ENCODE assay signal across 5 worm cellular contexts in the genomic region with DNA sequence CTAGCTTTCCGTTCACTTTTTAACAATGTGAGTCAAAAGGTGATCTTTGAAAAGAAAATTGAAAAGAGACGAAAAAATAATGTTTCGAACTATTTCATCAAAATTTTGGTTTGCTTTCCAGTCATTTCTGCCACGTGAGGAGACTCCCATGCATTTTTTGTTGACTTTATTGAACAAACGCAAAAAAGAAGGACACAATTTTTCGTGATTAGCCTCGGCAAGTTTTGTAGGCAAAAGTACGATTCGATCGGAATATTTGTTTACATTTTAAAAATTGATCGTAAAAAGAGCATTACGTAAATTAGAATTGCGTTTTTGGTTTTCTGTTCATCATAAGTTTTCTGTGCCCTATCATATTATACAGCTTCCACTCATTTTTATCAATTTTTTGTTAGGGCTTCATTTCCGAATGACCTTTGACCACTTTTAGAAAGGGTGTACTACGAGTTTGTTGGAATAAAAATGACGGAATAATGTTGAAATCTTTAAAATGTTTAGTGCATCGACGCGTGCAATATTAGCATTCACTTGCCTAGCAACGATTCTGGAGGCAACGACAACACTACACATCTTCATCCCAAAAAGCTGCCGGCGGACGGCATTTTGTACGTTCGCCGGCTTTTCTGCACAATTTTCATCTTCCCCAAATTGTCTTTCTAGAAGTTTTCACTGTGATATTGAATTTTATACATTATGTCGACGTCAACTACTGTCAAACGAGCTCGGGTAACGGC.
TF ChIP-seq lines count a peak whose summit lies in the region.

A gene (plus strand): TSS at position 684 of the 734 bp plus-strand sequence.

TF ChIP-seq in whole organism, L1 larva, 84 proteins besides CTCF, POLR2A, EP300 and RAD21 (continues in another document):
- TF ChIP-seq lin-14 (GFP tag; optimal IDR thresholded peaks at IDR 0.05; lab: Kevin White, UChicago) (peak; percentile 39), ceh-63 (GFP tag; optimal IDR thresholded peaks at IDR 0.05; lab: Kevin White, UChicago) (no peak), mef-2 (tag; optimal IDR thresholded peaks at IDR 0.05; lab: Kevin White, UChicago) (no peak), hlh-17 (GFP tag; optimal IDR thresholded peaks at IDR 0.05; lab: Kevin White, UChicago; ENCODE audit: borderline replicate concordance) (no peak), nhr-90 (tag; optimal IDR thresholded peaks at IDR 0.05; lab: Kevin White, UChicago; ENCODE audit: poor library complexity) (peak; percentile 31), mdl-1 (tag; optimal IDR thresholded peaks at IDR 0.05; lab: Kevin White, UChicago) (peak in 1 of 2 experiments; percentile 44), lin-35 (GFP tag; optimal IDR thresholded peaks at IDR 0.05; lab: Kevin White, UChicago) (peak in 1 of 2 experiments; percentile 44), lsy-2 (tag; optimal IDR thresholded peaks at IDR 0.05; lab: Kevin White, UChicago) (peak in 1 of 2 experiments; percentile 6), elt-2 (tag; optimal IDR thresholded peaks at IDR 0.05; lab: Kevin White, UChicago) (peak; percentile 65), tbx-2 (tag; optimal IDR thresholded peaks at IDR 0.05; lab: Kevin White, UChicago) (peak; percentile 32), nhr-71 (tag; optimal IDR thresholded peaks at IDR 0.05; lab: Kevin White, UChicago) (peak; percentile 46), nhr-19 (GFP tag; conservative IDR thresholded peaks at IDR 0.05; lab: Robert Waterston, UW) (0 out of 2 replicates have a peak, but pooled peaks have one; percentile 5), unc-98 (GFP tag; IDR thresholded peaks at IDR 0.05; lab: Robert Waterston, UW) (no peak), nhr-85 (tag; lab: Kevin White, UChicago) (peak; percentile 32), unc-62 (GFP tag; optimal IDR thresholded peaks at IDR 0.05; lab: Kevin White, UChicago) (no peak)

TF ChIP-seq in whole organism, L2 larva, 48 proteins besides CTCF, POLR2A, EP300 and RAD21:
- TF ChIP-seq C34F6.9 (tag; optimal IDR thresholded peaks at IDR 0.05; lab: Kevin White, UChicago) (peak; percentile 18), crh-2 (tag; optimal IDR thresholded peaks at IDR 0.05; lab: Kevin White, UChicago) (peak; percentile 62), ama-1 (optimal IDR thresholded peaks at IDR 0.05; lab: Kevin White, UChicago) (no peak), sma-9 (GFP tag; optimal IDR thresholded peaks at IDR 0.05; lab: Kevin White, UChicago) (peak; percentile 72), sma-9 (tag; optimal IDR thresholded peaks at IDR 0.05; lab: Kevin White, UChicago) (no peak), unc-39 (tag; optimal IDR thresholded peaks at IDR 0.05; lab: Kevin White, UChicago) (no peak), nhr-11 (tag; optimal IDR thresholded peaks at IDR 0.05; lab: Kevin White, UChicago) (no peak), snpc-4 (tag; optimal IDR thresholded peaks at IDR 0.05; lab: Kevin White, UChicago) (no peak), fos-1 (tag; optimal IDR thresholded peaks at IDR 0.05; lab: Kevin White, UChicago) (peak; percentile 38), gmeb-1 (tag; optimal IDR thresholded peaks at IDR 0.05; lab: Kevin White, UChicago) (peak; percentile 50), skn-1 (tag; optimal IDR thresholded peaks at IDR 0.05; lab: Kevin White, UChicago) (peak; percentile 13), F13H6.1 (tag; optimal IDR thresholded peaks at IDR 0.05; lab: Kevin White, UChicago) (peak; percentile 70), ZK546.5 (tag; optimal IDR thresholded peaks at IDR 0.05; lab: Kevin White, UChicago) (no peak), blmp-1 (tag; optimal IDR thresholded peaks at IDR 0.05; lab: Kevin White, UChicago; ENCODE audit: insufficient read depth) (no peak), nhr-129 (tag; optimal IDR thresholded peaks at IDR 0.05; lab: Kevin White, UChicago) (peak; percentile 37)

TF ChIP-seq in whole organism, L3 larva, 47 proteins besides CTCF, POLR2A, EP300 and RAD21 (continues in another document):
- TF ChIP-seq nhr-28 (tag; optimal IDR thresholded peaks at IDR 0.05; lab: Kevin White, UChicago) (no peak), egl-5 (tag; optimal IDR thresholded peaks at IDR 0.05; lab: Kevin White, UChicago) (no peak), ceh-9 (tag; optimal IDR thresholded peaks at IDR 0.05; lab: Kevin White, UChicago) (no peak), ZK546.5 (tag; optimal IDR thresholded peaks at IDR 0.05; lab: Kevin White, UChicago) (no peak), ama-1 (optimal IDR thresholded peaks at IDR 0.05; lab: Kevin White, UChicago) (no peak), mdl-1 (tag; optimal IDR thresholded peaks at IDR 0.05; lab: Kevin White, UChicago) (no peak), lin-15B (tag; optimal IDR thresholded peaks at IDR 0.05; lab: Kevin White, UChicago) (no peak), daf-12 (tag; optimal IDR thresholded peaks at IDR 0.05; lab: Kevin White, UChicago) (no peak), nhr-12 (tag; optimal IDR thresholded peaks at IDR 0.05; lab: Kevin White, UChicago) (no peak), elt-3 (tag; optimal IDR thresholded peaks at IDR 0.05; lab: Kevin White, UChicago) (no peak), elt-2 (tag; optimal IDR thresholded peaks at IDR 0.05; lab: Kevin White, UChicago) (peak; percentile 86), ceh-16 (tag; optimal IDR thresholded peaks at IDR 0.05; lab: Kevin White, UChicago) (no peak), pha-4 (tag; optimal IDR thresholded peaks at IDR 0.05; lab: Kevin White, UChicago) (peak; percentile 96), nhr-237 (tag; optimal IDR thresholded peaks at IDR 0.05; lab: Kevin White, UChicago) (no peak), nfya-1 (tag; optimal IDR thresholded peaks at IDR 0.05; lab: Kevin White, UChicago; ENCODE audit: insufficient read depth) (no peak), pqm-1 (tag; optimal IDR thresholded peaks at IDR 0.05; lab: Kevin White, UChicago) (peak; percentile 76), ceh-82 (tag; optimal IDR thresholded peaks at IDR 0.05; lab: Kevin White, UChicago) (no peak), elt-1 (tag; optimal IDR thresholded peaks at IDR 0.05; lab: Kevin White, UChicago) (no peak), nhr-11 (tag; optimal IDR thresholded peaks at IDR 0.05; lab: Kevin White, UChicago) (no peak), nhr-25 (tag; optimal IDR thresholded peaks at IDR 0.05; lab: Kevin White, UChicago) (no peak)

TF ChIP-seq in whole organism, L4 larva, 104 proteins besides CTCF, POLR2A, EP300 and RAD21 (continues in another document):
- TF ChIP-seq ces-1 (GFP tag; optimal IDR thresholded peaks at IDR 0.05; lab: Kevin White, UChicago) (no peak), mdl-1 (tag; optimal IDR thresholded peaks at IDR 0.05; lab: Kevin White, UChicago) (peak in 1 of 2 experiments; percentile 4), F44E2.7 (GFP tag; IDR thresholded peaks at IDR 0.05; lab: Robert Waterston, UW) (no peak), pqm-1 (tag; optimal IDR thresholded peaks at IDR 0.05; lab: Kevin White, UChicago) (peak; percentile 48), nhr-42 (GFP tag; IDR thresholded peaks at IDR 0.05; lab: Robert Waterston, UW) (no peak), tra-1 (GFP tag; IDR thresholded peaks at IDR 0.05; lab: Robert Waterston, UW) (no peak), lin-29 (GFP tag; IDR thresholded peaks at IDR 0.05; lab: Robert Waterston, UW) (no peak), lsy-2 (tag; optimal IDR thresholded peaks at IDR 0.05; lab: Kevin White, UChicago) (peak in 1 of 2 experiments; percentile 21), unc-130 (GFP tag; optimal IDR thresholded peaks at IDR 0.05; lab: Kevin White, UChicago) (no peak), ceh-44 (GFP tag; IDR thresholded peaks at IDR 0.05; lab: Robert Waterston, UW) (no peak), daf-8 (GFP tag; IDR thresholded peaks at IDR 0.05; lab: Robert Waterston, UW) (no peak), ama-1 (optimal IDR thresholded peaks at IDR 0.05; lab: Kevin White, UChicago) (no peak), nhr-25 (tag; optimal IDR thresholded peaks at IDR 0.05; lab: Kevin White, UChicago; ENCODE audit: borderline replicate concordance, insufficient read depth) (no peak), ctbp-1 (GFP tag; IDR thresholded peaks at IDR 0.05; lab: Robert Waterston, UW) (no peak), nhr-77 (tag; optimal IDR thresholded peaks at IDR 0.05; lab: Kevin White, UChicago) (peak; percentile 21), cey-2 (tag; optimal IDR thresholded peaks at IDR 0.05; lab: Kevin White, UChicago; ENCODE audit: borderline replicate concordance, insufficient read depth) (no peak), lin-38 (GFP tag; IDR thresholded peaks at IDR 0.05; lab: Robert Waterston, UW) (no peak), nhr-76 (tag; optimal IDR thresholded peaks at IDR 0.05; lab: Kevin White, UChicago) (no peak), spr-1 (tag; optimal IDR thresholded peaks at IDR 0.05; lab: Kevin White, UChicago) (no peak), daf-12 (tag; optimal IDR thresholded peaks at IDR 0.05; lab: Kevin White, UChicago) (no peak)

TF ChIP-seq in whole organism, young adult, 124 proteins besides CTCF, POLR2A, EP300 and RAD21:
- TF ChIP-seq pha-4 (tag; optimal IDR thresholded peaks at IDR 0.05; lab: Kevin White, UChicago) (peak; percentile 77), nhr-80 (tag; optimal IDR thresholded peaks at IDR 0.05; lab: Kevin White, UChicago) (peak; percentile 56), rpc-1 (optimal IDR thresholded peaks at IDR 0.05; lab: Kevin White, UChicago) (no peak), rpc-1 (tag; optimal IDR thresholded peaks at IDR 0.05; lab: Kevin White, UChicago) (no peak), Y53G8AR.9 (GFP tag; conservative IDR thresholded peaks at IDR 0.05; lab: Robert Waterston, UW) (no peak), madf-8 (GFP tag; conservative IDR thresholded peaks at IDR 0.05; lab: Robert Waterston, UW) (no peak), cebp-1 (GFP tag; IDR thresholded peaks at IDR 0.05; lab: Robert Waterston, UW) (peak; percentile 54; the same call in 1 of the 2 replicates), cebp-1 (tag; optimal IDR thresholded peaks at IDR 0.05; lab: Kevin White, UChicago) (peak; percentile 63)
